Fruit fly (Drosophila melanogaster) Kc167 (cell line): ENCODE results near the gene CG14391.
"Not testable (repeated sequence)": the region's sequence is repeated elsewhere in the genome, so short reads cannot be mapped to it uniquely, and the experiment has no call there.

Source experiments
- Myc ChIP-seq: fragments of >200 bp; optimal IDR thresholded peaks from 2 replicates; lab custom pipeline; 2017; ENCODE audit warnings: missing external identifiers
- Sin3A ChIP-seq: fragments of >200 bp; optimal IDR thresholded peaks from 2 replicates; lab custom pipeline; 2018; ENCODE audit warnings: missing external identifiers
- h ChIP-seq: fragments of >200 bp; optimal IDR thresholded peaks from 3 replicates; lab custom pipeline; 2018; ENCODE audit warnings: missing external identifiers
- insv ChIP-seq: fragments of >200 bp; optimal IDR thresholded peaks from 3 replicates; lab custom pipeline; 2018; ENCODE audit warnings: missing external identifiers
- psq ChIP-seq: fragments of >200 bp; optimal IDR thresholded peaks from 2 replicates; lab custom pipeline; 2017; ENCODE audit warnings: missing external identifiers
- ttk ChIP-seq: sonication (Bioruptor generic); optimal IDR thresholded peaks from 2 replicates; lab custom pipeline; 2017; ENCODE audit warnings: missing external identifiers

CG14391 gene

DNA sequence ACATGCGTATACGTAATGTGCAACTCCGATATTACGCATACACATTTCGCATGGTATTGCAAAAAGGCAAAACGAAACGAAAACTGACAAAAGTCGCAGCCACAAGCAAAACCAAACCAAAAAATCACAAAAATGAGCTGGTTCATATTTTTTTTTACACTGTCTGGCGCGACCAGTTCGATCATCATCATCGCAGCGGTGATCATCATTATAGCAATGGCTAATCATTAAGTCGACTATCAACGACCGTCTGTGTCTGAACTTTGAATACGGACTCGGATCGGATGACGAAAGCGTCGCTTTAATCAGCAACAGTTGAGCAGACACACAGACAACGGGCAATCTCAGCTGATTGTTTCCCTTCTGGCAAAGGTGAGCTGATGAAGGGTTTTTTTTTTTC lies 22.3 kb upstream of the CG14391 start:
- no peak for TF ChIP-seq ttk
- no peak for TF ChIP-seq Sin3A (lab: Kevin White, UChicago)
- no peak for TF ChIP-seq insv
- TF ChIP-seq Myc: no peak
- TF ChIP-seq h (lab: Kevin White, UChicago): no peak
- TF ChIP-seq psq (lab: Kevin White, UChicago): no peak

DNA sequence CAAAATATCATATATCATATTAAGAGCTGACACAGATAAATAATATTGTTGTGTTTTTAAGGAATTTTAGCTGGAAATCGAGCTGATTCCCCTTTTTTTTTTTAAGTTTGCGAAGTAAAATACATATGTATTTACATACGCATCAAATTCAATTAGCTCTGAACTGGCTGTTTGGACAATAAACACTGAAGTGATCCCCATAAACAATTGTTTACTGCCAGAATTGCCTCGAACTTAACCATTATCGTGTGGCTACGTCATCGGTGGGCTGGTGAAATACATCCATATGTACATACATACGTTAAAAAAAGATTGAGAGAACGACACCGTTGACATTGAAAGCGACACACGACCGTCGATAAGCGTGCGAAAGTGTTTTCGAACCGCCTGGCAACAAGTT lies 21.6 kb upstream of the CG14391 start:
- TF ChIP-seq Sin3A (lab: Kevin White, UChicago) (no peak), insv (no peak), Myc (no peak), ttk (no peak), psq (lab: Kevin White, UChicago) (no peak), h (lab: Kevin White, UChicago) (no peak)

DNA sequence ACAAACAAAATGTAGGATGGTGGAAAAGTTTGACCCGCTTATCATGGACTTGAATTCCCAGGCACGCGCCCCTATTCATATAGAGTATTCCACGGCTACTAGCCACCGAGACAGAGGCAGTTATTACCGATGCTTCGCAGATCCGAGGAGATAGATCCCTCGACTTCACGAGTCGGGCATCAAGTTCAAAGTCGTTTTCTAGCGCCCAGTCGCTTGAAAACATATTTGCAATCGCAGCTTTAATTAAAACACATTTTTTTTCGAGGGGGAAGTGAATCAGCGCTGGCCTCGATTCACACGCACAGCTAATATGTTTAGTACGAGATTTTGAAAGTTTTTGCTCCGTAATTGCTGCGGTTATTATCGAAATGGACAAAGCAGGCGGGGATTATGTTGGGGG lies 20.6 kb upstream of the CG14391 start:
- TF ChIP-seq insv (no peak), psq (lab: Kevin White, UChicago) (no peak), ttk (no peak), Myc (no peak), Sin3A (lab: Kevin White, UChicago) (no peak), h (lab: Kevin White, UChicago) (no peak)

DNA sequence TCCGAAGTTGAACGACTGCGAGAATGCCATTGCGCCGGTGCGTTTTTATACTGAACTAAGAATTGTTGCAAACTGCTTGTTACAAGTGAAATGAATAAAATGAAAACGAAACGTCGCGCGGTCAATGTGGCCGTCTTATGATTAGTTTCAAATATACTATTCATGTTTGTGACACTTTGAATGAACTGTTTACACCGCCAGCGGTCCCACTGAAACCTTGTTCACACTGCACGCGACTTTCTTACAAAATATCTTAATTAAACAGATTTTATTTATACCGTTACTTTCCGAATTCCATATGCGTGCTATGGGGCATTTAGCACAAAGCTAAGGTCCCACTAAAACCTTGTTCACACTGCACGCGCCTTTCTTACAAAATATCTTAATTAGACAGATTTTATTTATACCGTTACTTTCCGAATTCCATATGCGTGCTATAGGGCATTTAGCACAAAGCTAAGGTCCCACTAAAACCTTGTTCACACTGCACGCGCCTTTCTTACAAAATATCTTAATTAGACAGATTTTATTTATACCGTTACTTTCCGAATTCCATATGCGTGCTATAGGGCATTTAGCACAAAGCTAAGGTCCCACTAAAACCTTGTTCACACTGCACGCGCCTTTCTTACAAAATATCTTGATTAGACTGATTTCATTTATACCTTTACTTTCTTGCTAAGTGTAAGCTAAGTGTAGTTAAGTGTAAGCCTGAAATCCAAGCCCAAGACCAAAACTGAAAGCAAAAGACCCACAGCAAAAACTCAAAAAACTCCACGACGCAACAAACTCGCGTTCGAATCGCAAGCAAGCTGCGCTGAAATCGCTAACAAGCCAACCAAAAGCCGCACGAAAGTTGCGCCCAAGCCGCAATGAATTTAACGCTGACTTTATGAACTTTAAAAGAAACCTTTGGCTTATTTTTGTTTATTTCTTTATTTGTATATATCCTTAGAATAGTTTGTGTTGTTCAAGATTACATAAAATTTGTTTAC lies 17.8 kb upstream of the CG14391 start, which contains the start of gene PolQ:
TSS of gene PolQ (minus strand) at position 122 of the 995 bp plus-strand sequence.
- not testable (repeated sequence) for TF ChIP-seq psq, h, Sin3A (lab: Kevin White, UChicago)

DNA sequence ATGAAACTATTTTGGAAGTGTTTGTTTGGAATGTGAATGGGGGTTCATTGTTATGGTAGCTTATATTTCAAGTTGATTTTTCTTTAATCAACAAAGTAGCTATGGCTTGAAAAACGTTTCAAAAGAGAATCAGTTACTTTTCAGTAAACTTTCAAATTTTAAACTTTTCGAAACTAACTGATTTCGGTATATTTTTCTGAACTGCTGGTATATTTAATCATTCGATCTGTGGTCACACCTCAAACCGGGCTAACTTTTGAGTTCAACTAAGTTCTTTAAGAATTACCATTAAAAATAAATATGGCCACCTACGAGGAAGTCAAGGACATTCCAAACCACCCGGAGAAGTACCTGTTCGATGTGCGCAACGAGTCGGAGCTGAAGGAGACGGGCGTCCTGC lies 10.2 kb upstream of the CG14391 start, which contains the start of gene CG12279:
TSS of gene CG12279 (plus strand) at position 234 of the 400 bp plus-strand sequence.
- TF ChIP-seq Myc (no peak), psq (lab: Kevin White, UChicago) (no peak), Sin3A (lab: Kevin White, UChicago) (no peak), h (lab: Kevin White, UChicago) (no peak), insv (no peak), ttk (no peak)

DNA sequence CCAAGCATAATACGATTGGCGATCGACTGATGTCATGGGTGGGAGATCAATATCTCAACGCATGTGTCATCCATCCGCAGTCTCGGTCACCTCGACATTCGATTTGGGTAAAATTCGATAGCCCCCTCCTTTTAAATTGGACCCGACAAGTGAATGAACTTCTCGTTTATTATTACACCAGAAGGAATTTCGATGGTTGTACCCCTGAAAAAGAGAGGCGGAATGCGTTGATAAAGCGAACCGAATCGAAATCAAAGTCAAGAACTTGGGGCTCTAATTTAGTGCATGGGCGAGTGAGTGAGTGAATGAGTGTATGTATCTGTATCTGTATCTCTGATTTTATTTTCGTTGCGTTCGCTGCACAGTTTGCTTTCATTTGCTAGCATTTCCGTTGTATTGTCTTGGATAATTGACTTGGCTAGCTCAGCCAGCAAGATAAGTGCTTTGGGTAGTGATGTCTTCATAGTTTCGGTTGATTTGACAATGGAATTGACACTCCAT lies 7.4 kb upstream of the CG14391 start:
- TF ChIP-seq Myc (no peak), psq (lab: Kevin White, UChicago) (no peak), ttk (no peak), h (lab: Kevin White, UChicago) (no peak), Sin3A (lab: Kevin White, UChicago) (no peak), insv (no peak)

DNA sequence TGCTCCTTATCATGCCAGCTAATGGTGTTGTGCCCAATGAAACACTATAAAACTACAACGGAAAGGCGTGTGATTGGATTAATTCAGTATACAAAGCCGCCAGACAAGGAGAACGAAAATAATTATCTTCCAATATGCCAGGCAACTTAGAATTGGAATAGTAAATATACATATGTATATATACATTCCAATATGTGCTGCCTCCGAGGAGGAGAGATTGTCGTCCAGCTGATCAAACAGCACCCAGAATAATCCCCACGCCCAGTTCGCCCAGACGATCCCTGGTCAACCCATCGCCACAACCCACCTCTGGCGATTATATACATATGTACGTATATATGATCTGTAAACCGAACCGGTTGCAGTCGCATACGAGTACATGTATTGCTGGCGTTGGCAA lies 6.6 kb upstream of the CG14391 start:
- TF ChIP-seq Sin3A (lab: Kevin White, UChicago) (no peak), psq (lab: Kevin White, UChicago) (no peak), h (lab: Kevin White, UChicago) (no peak), insv (no peak), ttk (no peak), Myc (no peak)

DNA sequence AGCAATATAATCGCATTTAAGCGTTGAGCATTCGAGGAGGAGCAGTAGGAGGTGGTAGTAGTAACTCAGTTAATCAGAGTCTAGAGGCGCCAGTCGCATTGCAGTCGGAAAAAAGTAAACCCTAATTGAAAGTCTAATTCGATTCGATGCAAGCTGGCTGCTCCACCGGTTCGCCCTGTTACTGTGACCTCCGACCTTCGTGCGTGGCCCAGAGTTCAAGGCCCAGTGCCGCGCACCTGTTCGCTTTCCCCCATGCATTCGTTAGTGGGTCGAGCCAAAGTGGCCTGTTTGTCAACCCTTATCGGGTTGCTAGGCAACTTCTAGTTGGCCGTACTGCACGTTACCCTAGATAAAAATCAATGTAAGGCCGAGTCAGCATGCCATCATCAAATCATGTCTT lies 5.8 kb upstream of the CG14391 start:
- no peak for TF ChIP-seq Myc
- no peak for TF ChIP-seq h (lab: Kevin White, UChicago)
- TF ChIP-seq psq (lab: Kevin White, UChicago): no peak
- no peak for TF ChIP-seq Sin3A (lab: Kevin White, UChicago)
- TF ChIP-seq insv: no peak
- TF ChIP-seq ttk: no peak

DNA sequence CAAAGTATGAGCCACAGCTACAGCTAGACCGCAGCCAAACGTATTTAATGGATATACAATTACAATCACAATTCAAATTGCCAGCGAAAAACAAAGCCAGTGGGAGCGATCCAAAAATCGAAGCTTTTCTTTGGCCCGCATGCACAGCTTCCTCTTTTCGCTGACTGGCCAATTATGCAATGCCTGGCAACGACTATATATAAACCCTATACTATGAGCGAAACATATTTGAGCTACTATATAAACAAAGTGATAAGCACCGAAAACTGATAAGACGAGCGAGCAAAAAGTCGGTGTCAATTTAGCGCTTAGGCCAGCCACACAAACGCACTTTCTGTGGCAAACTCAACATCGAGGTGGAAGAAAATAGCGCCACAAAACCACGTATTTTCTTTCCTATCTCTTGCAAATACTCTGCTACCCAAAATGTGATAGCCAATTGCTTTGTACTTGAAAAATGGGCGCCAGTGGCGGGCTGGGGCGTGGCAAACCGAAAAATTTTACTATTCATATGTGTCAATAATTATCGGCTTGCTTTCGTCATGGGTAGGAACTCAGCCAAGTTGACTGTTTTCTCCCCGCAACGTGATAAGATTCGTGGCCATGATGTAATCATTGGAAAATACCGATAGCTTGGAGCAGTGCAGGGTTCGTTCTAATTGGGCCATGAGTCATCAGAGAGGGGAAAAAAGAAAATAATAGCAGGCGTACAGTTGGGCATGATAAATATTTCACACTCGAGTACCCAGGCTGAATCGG lies 5.2 kb upstream of the CG14391 start:
- no peak for TF ChIP-seq Myc
- no peak for TF ChIP-seq insv
- no peak for TF ChIP-seq Sin3A (lab: Kevin White, UChicago)
- TF ChIP-seq psq (lab: Kevin White, UChicago): no peak
- TF ChIP-seq ttk: no peak
- no peak for TF ChIP-seq h (lab: Kevin White, UChicago)

DNA sequence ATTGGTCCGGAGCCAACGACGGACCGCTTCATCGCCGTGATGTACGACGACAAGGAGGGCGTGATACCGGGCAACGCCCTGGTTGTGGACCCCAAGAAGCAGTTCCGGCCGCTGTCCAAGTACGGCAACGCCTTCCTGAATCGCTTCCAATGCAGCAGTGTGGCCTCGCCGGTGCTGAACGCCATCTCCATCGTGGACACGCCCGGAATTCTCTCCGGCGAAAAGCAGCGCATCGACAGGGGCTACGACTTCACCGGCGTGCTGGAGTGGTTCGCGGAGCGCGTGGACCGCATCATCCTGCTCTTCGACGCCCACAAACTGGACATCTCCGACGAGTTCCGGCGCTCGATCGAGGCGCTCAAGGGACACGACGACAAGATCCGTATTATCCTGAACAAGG lies 3.7 kb upstream of the CG14391 start:
- TF ChIP-seq ttk (peak; percentile 66), Sin3A (lab: Kevin White, UChicago) (no peak), h (lab: Kevin White, UChicago) (no peak), insv (no peak), psq (lab: Kevin White, UChicago) (no peak)

DNA sequence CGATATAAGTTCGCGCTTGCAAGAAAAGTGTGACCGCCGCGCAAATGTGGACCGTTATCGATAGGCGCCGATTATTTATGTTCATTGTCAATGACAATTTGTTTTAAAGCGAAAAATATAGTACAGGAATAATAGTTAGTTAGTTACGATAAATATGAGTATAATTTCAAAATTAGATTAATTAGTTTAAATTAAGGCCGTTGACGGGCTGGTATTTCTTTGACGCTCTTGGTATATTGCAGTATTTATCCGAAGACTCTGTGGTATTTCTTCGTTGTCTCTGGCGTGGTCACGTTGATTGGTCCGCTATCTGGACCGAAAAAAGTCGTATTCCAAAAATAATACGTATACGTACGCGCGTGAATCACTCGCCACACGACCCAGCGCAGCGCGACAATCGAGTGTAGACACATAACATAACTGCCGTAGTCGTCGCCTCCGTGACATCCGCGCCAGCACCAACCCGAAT lies 3.0 kb upstream of the CG14391 start:
- no peak for TF ChIP-seq psq (lab: Kevin White, UChicago)
- TF ChIP-seq h (lab: Kevin White, UChicago): no peak
- no peak for TF ChIP-seq Myc
- no peak for TF ChIP-seq Sin3A (lab: Kevin White, UChicago)
- no peak for TF ChIP-seq insv

DNA sequence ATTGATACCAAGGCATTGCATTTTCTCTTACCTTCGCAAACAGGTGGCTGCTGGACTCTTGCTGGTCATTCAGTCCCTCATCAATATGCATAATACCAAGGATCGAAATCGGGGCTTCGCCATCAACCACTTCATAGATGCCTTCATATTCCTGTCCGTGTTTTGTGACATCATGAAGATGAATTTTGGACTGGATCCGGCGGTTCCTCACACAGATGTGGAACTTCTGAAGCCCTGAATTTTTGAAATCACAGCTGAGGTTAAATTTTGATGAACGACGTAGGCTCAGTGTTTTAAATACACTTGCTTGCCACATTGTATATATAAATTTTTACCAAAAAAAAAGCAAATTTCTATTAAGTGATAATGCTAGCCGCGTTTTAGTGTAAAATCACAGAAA lies 2.4 kb upstream of the CG14391 start, which contains the start of gene Past1:
TSS of gene Past1 (plus strand) at position 301 of the 400 bp plus-strand sequence.
- TF ChIP-seq psq (lab: Kevin White, UChicago): no peak
- no peak for TF ChIP-seq Sin3A (lab: Kevin White, UChicago)
- no peak for TF ChIP-seq h (lab: Kevin White, UChicago)
- TF ChIP-seq ttk: no peak
- TF ChIP-seq insv: no peak
- no peak for TF ChIP-seq Myc
